Fruit fly (Drosophila melanogaster) S2 (cell line): ENCODE measurements around the gene mldr.

Experiments
- CG8478 ChIP-seq: fragments of >200 bp; optimal IDR thresholded peaks from 2 replicates; lab custom pipeline; 2018
- CTCF ChIP-seq, 2 experiments: fragments of >200 bp; optimal IDR thresholded peaks; 2 replicates each; lab custom pipeline; 2018

DNA sequence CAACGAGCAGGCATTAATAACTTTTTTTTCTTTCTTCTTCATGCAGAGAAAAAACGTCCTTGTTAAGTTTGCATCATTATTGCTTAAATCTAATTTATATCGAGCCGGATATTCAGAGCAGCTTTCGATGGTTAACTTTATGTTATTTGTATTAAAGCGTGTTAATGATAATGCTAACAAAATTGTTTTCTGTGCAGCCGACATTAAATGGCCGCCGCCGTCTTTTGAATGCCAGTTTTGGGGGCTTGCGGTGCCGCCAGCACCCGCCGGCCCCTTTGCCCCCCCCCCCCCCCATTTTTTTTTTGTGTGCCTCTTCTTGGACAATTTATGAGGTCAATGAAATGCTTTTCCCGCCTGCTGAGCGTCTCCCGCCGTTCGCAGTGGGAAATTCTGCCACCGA is 20.4 kb downstream of the mldr start:
- TF ChIP-seq CTCF (optimal IDR thresholded peaks at IDR 0.05; lab: Kevin White, UChicago) (no peak), CG8478 (lab: Kevin White, UChicago) (no peak)
